Worm (Caenorhabditis elegans): ENCODE measurements around the gene F17H10.2.

Gene F17H10.2

DNA sequence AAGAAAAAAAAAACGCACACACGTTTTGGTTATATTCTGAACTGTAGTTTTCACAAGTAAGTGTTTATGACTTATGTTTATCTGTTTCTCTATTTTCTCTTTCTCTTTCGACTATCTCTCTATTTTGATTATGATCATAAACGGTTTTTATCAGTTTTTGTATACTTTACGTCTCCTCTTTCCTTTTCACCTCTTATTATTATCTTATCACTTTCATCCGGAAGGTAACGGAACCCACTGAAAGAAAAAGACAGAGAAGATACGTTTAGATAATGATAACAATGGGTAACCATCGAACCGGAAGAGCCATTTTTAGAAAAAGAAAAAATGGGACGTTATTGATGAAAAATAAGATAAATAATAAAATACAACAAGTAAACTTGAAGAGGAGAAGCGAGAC is 52.1 kb downstream of the F17H10.2 start (continued):
- TF ChIP-seq unc-39 (tag; optimal IDR thresholded peaks at IDR 0.05) (no peak), aha-1 (tag) (peak; percentile 12), hlh-11 (tag; optimal IDR thresholded peaks at IDR 0.05) (peak; percentile 85)
